Fruit fly (Drosophila melanogaster) whole organism, pupa: ENCODE data around the gene CG9801.
A peak's percentile ranks its signal among the peaks of the same experiment; 100 is the strongest.

Experiments
- CG10348 ChIP-seq: fragments of 200-800 bp; sonication (Bioruptor generic); IDR thresholded peaks from 2 replicates; pipeline ENCODE4 v1.3.6; 2022; ENCODE audit warnings: missing biosample characterization, missing genetic modification characterization
- CG12605 ChIP-seq: fragments of 200-800 bp; sonication (Bioruptor generic); IDR thresholded peaks from 2 replicates; pipeline ENCODE4 v1.3.6; 2022; ENCODE audit warnings: missing biosample characterization, missing genetic modification characterization
- CG13204 ChIP-seq: fragments of 200-800 bp; sonication (Bioruptor generic); optimal IDR thresholded peaks from 2 replicates; lab custom pipeline; 2018; ENCODE audit warnings: missing biosample characterization, mild to moderate bottlenecking, missing genetic modification characterization, moderate library complexity
- CG14655 ChIP-seq: fragments of 200-800 bp; sonication (Bioruptor generic); optimal IDR thresholded peaks from 3 replicates; lab custom pipeline; 2017; ENCODE audit warnings: mild to moderate bottlenecking, missing biosample characterization, missing genetic modification reagents, missing genetic modification characterization
- CG15710 ChIP-seq: fragments of 200-800 bp; sonication (Bioruptor generic); optimal IDR thresholded peaks from 2 replicates; lab custom pipeline; 2018; ENCODE audit warnings: missing biosample characterization, mild to moderate bottlenecking, missing genetic modification characterization, moderate library complexity
- CG17806 ChIP-seq: fragments of 200-800 bp; sonication (Bioruptor generic); optimal IDR thresholded peaks from 2 replicates; lab custom pipeline; 2018; ENCODE audit warnings: missing biosample characterization, mild to moderate bottlenecking, missing genetic modification characterization, moderate library complexity
- CG32121 ChIP-seq: fragments of 200-800 bp; sonication (Bioruptor generic); IDR thresholded peaks from 2 replicates; pipeline ENCODE4 v1.3.6; 2022; ENCODE audit warnings: missing biosample characterization, missing genetic modification characterization
- CG34367 ChIP-seq: fragments of 200-800 bp; sonication (Bioruptor generic); optimal IDR thresholded peaks from 2 replicates; lab custom pipeline; 2018; ENCODE audit warnings: missing biosample characterization, mild to moderate bottlenecking, missing genetic modification characterization
- CG4496 ChIP-seq: fragments of 200-800 bp; sonication (Bioruptor generic); IDR thresholded peaks from 3 replicates; pipeline ENCODE4 v1.3.6; 2022; ENCODE audit warnings: missing biosample characterization, missing genetic modification characterization
- CG8159 ChIP-seq: fragments of 200-800 bp; sonication (Bioruptor generic); optimal IDR thresholded peaks from 3 replicates; lab custom pipeline; 2018; ENCODE audit warnings: missing biosample characterization, mild to moderate bottlenecking, missing genetic modification characterization, moderate library complexity
- CG8301 ChIP-seq: fragments of 200-800 bp; sonication (Bioruptor generic); optimal IDR thresholded peaks from 2 replicates; lab custom pipeline; 2018; ENCODE audit warnings: missing biosample characterization, mild to moderate bottlenecking, missing genetic modification characterization
- CG9948 ChIP-seq: fragments of 200-800 bp; sonication (Bioruptor generic); optimal IDR thresholded peaks from 2 replicates; lab custom pipeline; 2018; ENCODE audit warnings: missing biosample characterization, mild to moderate bottlenecking, missing genetic modification characterization, moderate library complexity
- D1 ChIP-seq: fragments of 200-800 bp; sonication (Bioruptor generic); optimal IDR thresholded peaks from 2 replicates; lab custom pipeline; 2018; ENCODE audit warnings: missing biosample characterization, mild to moderate bottlenecking, missing genetic modification characterization, moderate library complexity
- EcR ChIP-seq: fragments of 200-800 bp; sonication (Bioruptor generic); optimal IDR thresholded peaks from 3 replicates; lab custom pipeline; 2019; ENCODE audit warnings: missing biosample characterization, missing genetic modification characterization, mild to moderate bottlenecking, moderate library complexity, missing genetic modification reagents
- Ets98B ChIP-seq: fragments of 200-800 bp; sonication (Bioruptor generic); IDR thresholded peaks from 2 replicates; pipeline ENCODE4 v1.3.6; 2022; ENCODE audit warnings: missing biosample characterization, missing genetic modification characterization
- Pif1A ChIP-seq: fragments of 200-800 bp; sonication (Bioruptor generic); optimal IDR thresholded peaks from 3 replicates; lab custom pipeline; 2016; ENCODE audit warnings: missing biosample characterization, missing genetic modification characterization
- Pif1B ChIP-seq: fragments of 200-800 bp; sonication (Bioruptor generic); optimal IDR thresholded peaks from 3 replicates; lab custom pipeline; 2016; ENCODE audit warnings: missing biosample characterization, missing genetic modification characterization
- Snoo ChIP-seq: fragments of 200-800 bp; sonication (Bioruptor generic); optimal IDR thresholded peaks from 3 replicates; lab custom pipeline; 2017; ENCODE audit warnings: missing biosample characterization, mild to moderate bottlenecking, missing genetic modification characterization, inconsistent platforms
- fd96Ca ChIP-seq: fragments of 200-800 bp; sonication (Bioruptor generic); IDR thresholded peaks from 3 replicates; pipeline ENCODE4 v1.3.6; 2022; ENCODE audit warnings: missing biosample characterization, missing genetic modification characterization
- gl ChIP-seq: fragments of 200-800 bp; sonication (Bioruptor generic); optimal IDR thresholded peaks from 2 replicates; lab custom pipeline; 2018; ENCODE audit warnings: missing biosample characterization, mild to moderate bottlenecking, missing genetic modification characterization
- rn ChIP-seq: fragments of 200-800 bp; sonication (Bioruptor generic); IDR thresholded peaks from 2 replicates; pipeline ENCODE4 v1.3.6; 2022; ENCODE audit warnings: missing biosample characterization, missing genetic modification characterization

The CG9801 gene

dm6 chr3R:8718356-8718755 is 29.1 kb downstream of the CG9801 start, which contains the start of gene Cks85A:
Cks85A (minus strand) TSS chr3R:8718456.
- TF ChIP-seq CG10348 (no peak), rn (GFP tag; lab: Robert Waterston, UW) (no peak)

dm6 chr3R:8716551-8716879 is 31.0 kb downstream of the CG9801 start:
- TF ChIP-seq CG15710 (tag; lab: Kevin White, UChicago) (peak; percentile 4), CG8159 (tag; lab: Kevin White, UChicago) (no peak), CG12605 (GFP tag; lab: Robert Waterston, UW) (no peak), Ets98B (GFP tag; lab: Robert Waterston, UW) (no peak), Pif1B (GFP tag; lab: Kevin White, UChicago) (no peak), D1 (tag; lab: Kevin White, UChicago) (no peak), CG10348 (no peak), CG9948 (peak; percentile 30), EcR (GFP tag; lab: Kevin White, UChicago) (no peak), CG32121 (no peak), Snoo (tag; lab: Kevin White, UChicago) (no peak), CG17806 (tag; lab: Kevin White, UChicago) (peak; percentile 19), CG4496 (no peak), CG13204 (GFP tag; lab: Kevin White, UChicago) (no peak), rn (GFP tag; lab: Robert Waterston, UW) (no peak), fd96Ca (GFP tag; lab: Robert Waterston, UW) (no peak), gl (no peak), CG34367 (no peak), Pif1A (GFP tag; lab: Kevin White, UChicago) (no peak), CG8301 (tag; lab: Kevin White, UChicago) (peak; percentile 11), CG14655 (no peak)

dm6 chr3R:8715851-8716550 is 31.5 kb downstream of the CG9801 start, which contains the start of gene TMEM216:
TMEM216 (plus strand) TSS chr3R:8716243.
- TF ChIP-seq gl: peak; percentile 28
- TF ChIP-seq EcR (GFP tag; lab: Kevin White, UChicago): peak; percentile 2
- TF ChIP-seq CG8159 (tag; lab: Kevin White, UChicago): no peak
- 0 out of 3 replicates have a peak, but pooled peaks have one; percentile 17 for TF ChIP-seq CG4496

- peak; percentile 55; the same call in 1 of the 2 replicates for TF ChIP-seq CG12605 (GFP tag; lab: Robert Waterston, UW)
- no peak for TF ChIP-seq CG14655
Observed at dm6 chr3R:8715371-8715770, 32.1 kb downstream of the CG9801 start.

- TF ChIP-seq CG8301 (tag; lab: Kevin White, UChicago) (no peak), CG14655 (no peak), CG17806 (tag; lab: Kevin White, UChicago) (peak; percentile 5), Pif1B (GFP tag; lab: Kevin White, UChicago) (peak; percentile 38), CG12605 (GFP tag; lab: Robert Waterston, UW) (0 out of 2 replicates have a peak, but pooled peaks have one; percentile 9), CG15710 (tag; lab: Kevin White, UChicago) (peak; percentile 25), rn (GFP tag; lab: Robert Waterston, UW) (no peak), CG4496 (peak; percentile 12; the same call in 1 of the 3 replicates), Snoo (tag; lab: Kevin White, UChicago) (peak; percentile 30), Ets98B (GFP tag; lab: Robert Waterston, UW) (peak; percentile 20; the same call in 1 of the 2 replicates), CG8159 (tag; lab: Kevin White, UChicago) (peak; percentile 23)
- TF ChIP-seq, all 21 proteins: peak for 8
Observed at dm6 chr3R:8712722-8713131, 34.7 kb downstream of the CG9801 start, which contains the start of gene CG8112. CG8112 (plus strand) TSS chr3R:8712933.

- TF ChIP-seq CG32121 (peak; percentile 50), EcR (GFP tag; lab: Kevin White, UChicago) (peak; percentile 95), CG14655 (peak; percentile 19), fd96Ca (GFP tag; lab: Robert Waterston, UW) (peak; percentile 45; the same call in 1 of the 3 replicates), Ets98B (GFP tag; lab: Robert Waterston, UW) (peak; percentile 59), CG8159 (tag; lab: Kevin White, UChicago) (peak; percentile 14), D1 (tag; lab: Kevin White, UChicago) (no peak), Pif1B (GFP tag; lab: Kevin White, UChicago) (no peak), CG4496 (peak; percentile 28; the same call in 1 of the 3 replicates)
Observed at dm6 chr3R:8711890-8712449, 35.5 kb downstream of the CG9801 start.

dm6 chr3R:8707166-8707565 is 40.3 kb downstream of the CG9801 start:
- no peak for TF ChIP-seq rn (GFP tag; lab: Robert Waterston, UW)
- TF ChIP-seq CG8159 (tag; lab: Kevin White, UChicago): peak; percentile 12
- no peak for TF ChIP-seq CG15710 (tag; lab: Kevin White, UChicago)
